Worm (Caenorhabditis elegans) whole organism, early embryonic: ENCODE data around the gene srg-50.

Experiments used
- B0310.2 ChIP-seq: sonication (generic microtip); optimal IDR thresholded peaks from 2 replicates; lab custom pipeline; 2016; ENCODE audit warnings: mild to moderate bottlenecking, missing genetic modification characterization, missing compliant biosample characterization
- F13C5.2 ChIP-seq: sonication (generic microtip); optimal IDR thresholded peaks from 2 replicates; lab custom pipeline; 2017; ENCODE audit warnings: mild to moderate bottlenecking, missing genetic modification characterization, inconsistent platforms, missing compliant biosample characterization
- aly-1 ChIP-seq: sonication (generic microtip); optimal IDR thresholded peaks from 2 replicates; lab custom pipeline; 2016; ENCODE audit warnings: missing genetic modification characterization, missing compliant biosample characterization
- ama-1 ChIP-seq: fragments of 150-350 bp; optimal IDR thresholded peaks from 2 replicates; lab custom pipeline; 2014
- ceh-13 ChIP-seq: fragments of 200-800 bp; sonication (Bioruptor generic); optimal IDR thresholded peaks from 2 replicates; lab custom pipeline; 2018; ENCODE audit warnings: mild to moderate bottlenecking, missing genetic modification characterization, missing compliant biosample characterization
- ceh-36 ChIP-seq: sonication (generic microtip); optimal IDR thresholded peaks from 2 replicates; lab custom pipeline; 2016; ENCODE audit warnings: missing genetic modification characterization, inconsistent platforms, missing compliant biosample characterization
- ets-7 ChIP-seq: sonication (generic microtip); optimal IDR thresholded peaks from 2 replicates; lab custom pipeline; 2016; ENCODE audit warnings: missing genotype, missing genetic modification characterization, missing compliant biosample characterization
- flt-1 ChIP-seq: fragments of 200-800 bp; sonication (Bioruptor generic); IDR thresholded peaks from 2 replicates; pipeline ENCODE4 v1.3.6; 2022; ENCODE audit warnings: missing genetic modification characterization, missing compliant biosample characterization
- hmbx-1 ChIP-seq: sonication (generic microtip); optimal IDR thresholded peaks from 2 replicates; lab custom pipeline; 2016; ENCODE audit warnings: mild to moderate bottlenecking, missing genetic modification characterization, missing compliant biosample characterization
- hmg-4 ChIP-seq: fragments of 200-800 bp; sonication (Bioruptor generic); optimal IDR thresholded peaks from 2 replicates; lab custom pipeline; 2018; ENCODE audit warnings: mild to moderate bottlenecking, missing genetic modification characterization, missing compliant biosample characterization
- hnd-1 ChIP-seq: sonication (generic microtip); optimal IDR thresholded peaks from 2 replicates; lab custom pipeline; 2016; ENCODE audit warnings: missing genetic modification characterization, missing compliant biosample characterization
- pes-1 ChIP-seq: fragments of 200-800 bp; sonication (Bioruptor generic); IDR thresholded peaks from 2 replicates; pipeline ENCODE4 v1.3.6; 2022; ENCODE audit warnings: missing genetic modification reagents, missing genetic modification characterization, missing compliant biosample characterization
- scrt-1 ChIP-seq: fragments of 200-800 bp; sonication (Bioruptor generic); IDR thresholded peaks from 2 replicates; pipeline ENCODE4 v1.3.6; 2022; ENCODE audit warnings: missing genetic modification characterization, missing compliant biosample characterization
- sea-1 ChIP-seq: fragments of 200-800 bp; sonication (Bioruptor generic); conservative IDR thresholded peaks from 2 replicates; pipeline ENCODE4 v1.3.6; 2022; ENCODE audit warnings: missing genetic modification characterization, missing compliant biosample characterization
- tbx-11 ChIP-seq: fragments of 200-800 bp; sonication (Bioruptor generic); IDR thresholded peaks from 2 replicates; pipeline ENCODE4 v1.3.6; 2022; ENCODE audit warnings: missing genetic modification characterization, missing compliant biosample characterization
- tbx-37 ChIP-seq: fragments of 200-800 bp; sonication (Bioruptor generic); conservative IDR thresholded peaks from 2 replicates; pipeline ENCODE4 v1.3.6; 2022; ENCODE audit warnings: missing genetic modification reagents, missing genetic modification characterization, missing compliant biosample characterization
- tra-4 ChIP-seq: sonication (generic microtip); optimal IDR thresholded peaks from 2 replicates; lab custom pipeline; 2017; ENCODE audit warnings: missing genetic modification characterization, missing compliant biosample characterization

srg-50 gene

ce11 chrIV:7098509-7099065 is 23.6 kb upstream of the srg-50 start, which contains the start of gene ZC477.4:
TSS of gene ZC477.4 (minus strand) at chrIV:7098784.
- TF ChIP-seq hmg-4 (peak; percentile 21), ama-1 (lab: Kevin White, UChicago) (no peak)

ce11 chrIV:7097450-7097849 is 22.5 kb upstream of the srg-50 start:
- TF ChIP-seq scrt-1 (GFP tag; lab: Robert Waterston, UW) (no peak), hmg-4 (no peak), flt-1 (GFP tag; lab: Robert Waterston, UW) (no peak), sea-1 (GFP tag; lab: Robert Waterston, UW) (no peak), aly-1 (tag; lab: Kevin White, UChicago) (no peak), ets-7 (tag; lab: Kevin White, UChicago) (no peak), ama-1 (lab: Kevin White, UChicago) (no peak), ceh-36 (tag; lab: Kevin White, UChicago) (no peak), B0310.2 (tag; lab: Kevin White, UChicago) (no peak), hmbx-1 (tag; lab: Kevin White, UChicago) (no peak), tbx-37 (GFP tag; lab: Robert Waterston, UW) (no peak), pes-1 (GFP tag; lab: Robert Waterston, UW) (no peak), tra-4 (tag; lab: Kevin White, UChicago) (no peak), hnd-1 (no peak), ceh-13 (no peak), F13C5.2 (tag; lab: Kevin White, UChicago) (no peak), tbx-11 (GFP tag; lab: Robert Waterston, UW) (no peak)

- TF ChIP-seq tbx-37 (GFP tag; lab: Robert Waterston, UW) (no peak), ets-7 (tag; lab: Kevin White, UChicago) (no peak), ceh-13 (no peak), tra-4 (tag; lab: Kevin White, UChicago) (no peak), flt-1 (GFP tag; lab: Robert Waterston, UW) (no peak), F13C5.2 (tag; lab: Kevin White, UChicago) (no peak), hnd-1 (no peak), tbx-11 (GFP tag; lab: Robert Waterston, UW) (no peak), pes-1 (GFP tag; lab: Robert Waterston, UW) (no peak), scrt-1 (GFP tag; lab: Robert Waterston, UW) (no peak), hmbx-1 (tag; lab: Kevin White, UChicago) (no peak)
These were observed 21.1 kb upstream of the srg-50 start for ce11 chrIV:7096097-7096496.

ce11 chrIV:7095396-7095964 is 20.5 kb upstream of the srg-50 start:
- TF ChIP-seq ets-7 (tag; lab: Kevin White, UChicago) (no peak), ceh-13 (no peak), flt-1 (GFP tag; lab: Robert Waterston, UW) (no peak), hmg-4 (no peak), scrt-1 (GFP tag; lab: Robert Waterston, UW) (no peak), hnd-1 (no peak), pes-1 (GFP tag; lab: Robert Waterston, UW) (no peak), tbx-37 (GFP tag; lab: Robert Waterston, UW) (no peak), B0310.2 (tag; lab: Kevin White, UChicago) (no peak), hmbx-1 (tag; lab: Kevin White, UChicago) (no peak), tra-4 (tag; lab: Kevin White, UChicago) (no peak), aly-1 (tag; lab: Kevin White, UChicago) (no peak), ceh-36 (tag; lab: Kevin White, UChicago) (no peak), ama-1 (lab: Kevin White, UChicago) (no peak), sea-1 (GFP tag; lab: Robert Waterston, UW) (no peak), tbx-11 (GFP tag; lab: Robert Waterston, UW) (no peak)

- no peak for TF ChIP-seq B0310.2 (tag; lab: Kevin White, UChicago)
These were observed 19.3 kb upstream of the srg-50 start, which contains the start of gene deb-1 for ce11 chrIV:7094216-7094758. TSS of gene deb-1 (minus strand) at chrIV:7094266.

- TF ChIP-seq hmbx-1 (tag; lab: Kevin White, UChicago) (peak; percentile 14), tbx-37 (GFP tag; lab: Robert Waterston, UW) (peak; percentile 36; the same call in 1 of the 2 replicates), hnd-1 (no peak), hmg-4 (peak; percentile 38), F13C5.2 (tag; lab: Kevin White, UChicago) (peak; percentile 86), pes-1 (GFP tag; lab: Robert Waterston, UW) (no peak)
These were observed 9.7 kb upstream of the srg-50 start, which contains the start of gene rps-4 for ce11 chrIV:7084632-7085160. TSS of gene rps-4 (minus strand) at chrIV:7084682.

- TF ChIP-seq hmbx-1 (tag; lab: Kevin White, UChicago) (no peak), hmg-4 (no peak), tbx-37 (GFP tag; lab: Robert Waterston, UW) (no peak)
These were observed 9.0 kb upstream of the srg-50 start for ce11 chrIV:7083976-7084375.

ce11 chrIV:7083382-7083784 is 8.4 kb upstream of the srg-50 start, which contains the start of gene Y43B11AR.3:
TSS of gene Y43B11AR.3 (minus strand) at chrIV:7083716.
- TF ChIP-seq pes-1 (GFP tag; lab: Robert Waterston, UW) (no peak), B0310.2 (tag; lab: Kevin White, UChicago) (no peak), F13C5.2 (tag; lab: Kevin White, UChicago) (no peak), flt-1 (GFP tag; lab: Robert Waterston, UW) (no peak), tbx-37 (GFP tag; lab: Robert Waterston, UW) (no peak), sea-1 (GFP tag; lab: Robert Waterston, UW) (no peak), ets-7 (tag; lab: Kevin White, UChicago) (no peak), hnd-1 (no peak), aly-1 (tag; lab: Kevin White, UChicago) (no peak), hmbx-1 (tag; lab: Kevin White, UChicago) (no peak), hmg-4 (no peak), ceh-13 (no peak), ceh-36 (tag; lab: Kevin White, UChicago) (no peak), tra-4 (tag; lab: Kevin White, UChicago) (no peak), scrt-1 (GFP tag; lab: Robert Waterston, UW) (no peak)
